Fruit fly (Drosophila melanogaster) whole organism: ENCODE data around the gene Dic2.

Experiments used
- CG8478 ChIP-seq: fragments of >200 bp; optimal IDR thresholded peaks from 2 replicates; lab custom pipeline; 2018; ENCODE audit warnings: inconsistent platforms
- Dll ChIP-seq: fragments of >200 bp; optimal IDR thresholded peaks from 2 replicates; lab custom pipeline; 2017
- EcR ChIP-seq, 2 experiments: fragments of >200 bp; optimal IDR thresholded peaks; 2 replicates each; lab custom pipeline; 2017; ENCODE audit warnings: missing biosample characterization in 2 of 2, missing genetic modification characterization in 2 of 2, missing genetic modification reagents in 2 of 2
- pan ChIP-seq: fragments of >200 bp; optimal IDR thresholded peaks from 2 replicates; lab custom pipeline; 2017
- psq ChIP-seq: fragments of >200 bp; optimal IDR thresholded peaks from 2 replicates; lab custom pipeline; 2017
- usp ChIP-seq: fragments of >200 bp; optimal IDR thresholded peaks from 2 replicates; lab custom pipeline; 2017; ENCODE audit warnings: missing biosample characterization, missing genetic modification characterization, mixed read lengths

Dic2 gene

dm6 chr3R:20501327-20501726 lies at the start of gene Dic2:
Gene Dic2, minus strand, starts transcription at chr3R:20501427.
- TF ChIP-seq pan (lab: Kevin White, UChicago): no peak
- no peak for TF ChIP-seq usp (GFP tag; lab: Kevin White, UChicago)
- no peak for TF ChIP-seq EcR (GFP tag; optimal IDR thresholded peaks at IDR 0.05; lab: Kevin White, UChicago)
- no peak for TF ChIP-seq Dll (lab: Kevin White, UChicago)
- TF ChIP-seq psq (lab: Kevin White, UChicago): no peak
- no peak for TF ChIP-seq CG8478 (lab: Kevin White, UChicago)

dm6 chr3R:20549855-20550603 lies 48.8 kb upstream of the Dic2 start:
- TF ChIP-seq Dll (lab: Kevin White, UChicago) (no peak), pan (lab: Kevin White, UChicago) (no peak), CG8478 (lab: Kevin White, UChicago) (no peak), EcR (GFP tag; optimal IDR thresholded peaks at IDR 0.05; lab: Kevin White, UChicago) (no peak), usp (GFP tag; lab: Kevin White, UChicago) (no peak), psq (lab: Kevin White, UChicago) (no peak)

dm6 chr3R:20549017-20549854 lies 48.0 kb upstream of the Dic2 start:
- TF ChIP-seq Dll (lab: Kevin White, UChicago) (no peak), pan (lab: Kevin White, UChicago) (no peak), EcR (GFP tag; optimal IDR thresholded peaks at IDR 0.05; lab: Kevin White, UChicago) (no peak), CG8478 (lab: Kevin White, UChicago) (no peak), psq (lab: Kevin White, UChicago) (no peak), usp (GFP tag; lab: Kevin White, UChicago) (no peak)

- no peak for TF ChIP-seq usp (GFP tag; lab: Kevin White, UChicago)
- TF ChIP-seq psq (lab: Kevin White, UChicago): no peak
- TF ChIP-seq Dll (lab: Kevin White, UChicago): no peak
Observed at dm6 chr3R:20548255-20548654, 47.0 kb upstream of the Dic2 start.

dm6 chr3R:20547758-20548157 lies 46.5 kb upstream of the Dic2 start:
- TF ChIP-seq usp (GFP tag; lab: Kevin White, UChicago) (no peak), CG8478 (lab: Kevin White, UChicago) (no peak), pan (lab: Kevin White, UChicago) (no peak), Dll (lab: Kevin White, UChicago) (no peak), EcR (GFP tag; optimal IDR thresholded peaks at IDR 0.05; lab: Kevin White, UChicago) (no peak), psq (lab: Kevin White, UChicago) (no peak)

- no peak for TF ChIP-seq pan (lab: Kevin White, UChicago)
- no peak for TF ChIP-seq usp (GFP tag; lab: Kevin White, UChicago)
- TF ChIP-seq psq (lab: Kevin White, UChicago): no peak
- TF ChIP-seq CG8478 (lab: Kevin White, UChicago): no peak
- no peak for TF ChIP-seq Dll (lab: Kevin White, UChicago)
- TF ChIP-seq EcR (GFP tag; optimal IDR thresholded peaks at IDR 0.05; lab: Kevin White, UChicago): no peak
Observed at dm6 chr3R:20546662-20547620, 45.7 kb upstream of the Dic2 start.

- TF ChIP-seq pan (lab: Kevin White, UChicago) (no peak), CG8478 (lab: Kevin White, UChicago) (no peak), usp (GFP tag; lab: Kevin White, UChicago) (no peak)
Observed at dm6 chr3R:20545678-20546077, 44.5 kb upstream of the Dic2 start.

- no peak for TF ChIP-seq EcR (GFP tag; optimal IDR thresholded peaks at IDR 0.05; lab: Kevin White, UChicago)
- TF ChIP-seq CG8478 (lab: Kevin White, UChicago): no peak
- TF ChIP-seq usp (GFP tag; lab: Kevin White, UChicago): no peak
- TF ChIP-seq pan (lab: Kevin White, UChicago): no peak
- no peak for TF ChIP-seq psq (lab: Kevin White, UChicago)
- TF ChIP-seq Dll (lab: Kevin White, UChicago): no peak
Observed at dm6 chr3R:20544952-20545351, 43.7 kb upstream of the Dic2 start.

- TF ChIP-seq usp (GFP tag; lab: Kevin White, UChicago): no peak
- no peak for TF ChIP-seq Dll (lab: Kevin White, UChicago)
- TF ChIP-seq pan (lab: Kevin White, UChicago): no peak
- no peak for TF ChIP-seq CG8478 (lab: Kevin White, UChicago)
- no peak for TF ChIP-seq psq (lab: Kevin White, UChicago)
- TF ChIP-seq EcR (GFP tag; optimal IDR thresholded peaks at IDR 0.05; lab: Kevin White, UChicago): no peak
Observed at dm6 chr3R:20543719-20544118, 42.5 kb upstream of the Dic2 start.

dm6 chr3R:20543220-20543619 lies 42.0 kb upstream of the Dic2 start:
- TF ChIP-seq pan (lab: Kevin White, UChicago) (no peak), usp (GFP tag; lab: Kevin White, UChicago) (no peak), psq (lab: Kevin White, UChicago) (no peak), Dll (lab: Kevin White, UChicago) (no peak), CG8478 (lab: Kevin White, UChicago) (no peak), EcR (GFP tag; optimal IDR thresholded peaks at IDR 0.05; lab: Kevin White, UChicago) (no peak)
